Fruit fly (Drosophila melanogaster) whole organism, prepupa: Measurements from ENCODE around the gene Antp.
A peak's percentile ranks its signal among the peaks of the same experiment; 100 is the strongest.

Experiments used
- Blimp-1 ChIP-seq: fragments of 200-800 bp; sonication (Bioruptor generic); optimal IDR thresholded peaks from 3 replicates; lab custom pipeline; 2017; ENCODE audit warnings: missing biosample characterization, missing genetic modification characterization, mild to moderate bottlenecking, moderate library complexity, missing genetic modification reagents
- CG10631 ChIP-seq: fragments of 200-800 bp; sonication (Bioruptor generic); optimal IDR thresholded peaks from 2 replicates; lab custom pipeline; 2016; ENCODE audit warnings: missing biosample characterization, missing genetic modification characterization
- CG10669 ChIP-seq: fragments of 200-800 bp; sonication (Bioruptor generic); optimal IDR thresholded peaks from 3 replicates; lab custom pipeline; 2018; ENCODE audit warnings: missing biosample characterization, mild to moderate bottlenecking, missing genetic modification characterization, moderate library complexity
- CG11294 ChIP-seq: fragments of 200-800 bp; sonication (Bioruptor generic); IDR thresholded peaks from 2 replicates; pipeline ENCODE4 v1.3.6; 2022; ENCODE audit warnings: missing biosample characterization, missing genetic modification characterization
- CG11762 ChIP-seq: fragments of 200-800 bp; sonication (Bioruptor generic); optimal IDR thresholded peaks from 3 replicates; lab custom pipeline; 2016; ENCODE audit warnings: missing biosample characterization, missing genetic modification characterization; ENCODE audit not compliant: insufficient read depth
- CG15336 ChIP-seq: fragments of 200-800 bp; sonication (Bioruptor generic); IDR thresholded peaks from 2 replicates; pipeline ENCODE4 v1.3.6; 2022; ENCODE audit warnings: missing biosample characterization, missing genetic modification characterization
- CG1621 ChIP-seq: fragments of 200-800 bp; sonication (Bioruptor generic); optimal IDR thresholded peaks from 3 replicates; lab custom pipeline; 2018; ENCODE audit warnings: missing biosample characterization, mild to moderate bottlenecking, missing genetic modification characterization
- CG16779 ChIP-seq: fragments of 200-800 bp; sonication (Bioruptor generic); optimal IDR thresholded peaks from 3 replicates; lab custom pipeline; 2017; ENCODE audit warnings: missing biosample characterization, mild to moderate bottlenecking, missing genetic modification characterization
- CG3032 ChIP-seq: fragments of 200-800 bp; optimal IDR thresholded peaks from 2 replicates; lab custom pipeline; 2019; ENCODE audit warnings: missing biosample characterization, mild to moderate bottlenecking, missing genetic modification characterization, moderate library complexity
- CG31627 ChIP-seq: fragments of 200-800 bp; sonication (Bioruptor generic); optimal IDR thresholded peaks from 3 replicates; lab custom pipeline; 2016; ENCODE audit warnings: missing biosample characterization, missing genetic modification characterization
- CG32006 ChIP-seq: fragments of 200-800 bp; sonication (Bioruptor generic); optimal IDR thresholded peaks from 3 replicates; lab custom pipeline; 2017; ENCODE audit warnings: missing biosample characterization, mild to moderate bottlenecking, missing genetic modification characterization
- CG3919 ChIP-seq: fragments of 200-800 bp; sonication (Bioruptor generic); optimal IDR thresholded peaks from 3 replicates; lab custom pipeline; 2016; ENCODE audit warnings: missing biosample characterization, missing genetic modification characterization
- CG4318 ChIP-seq: fragments of 200-800 bp; sonication (Bioruptor generic); optimal IDR thresholded peaks from 3 replicates; lab custom pipeline; 2017; ENCODE audit warnings: missing biosample characterization, mild to moderate bottlenecking, missing genetic modification characterization
- CG6163 ChIP-seq: fragments of 200-800 bp; sonication (Bioruptor generic); IDR thresholded peaks from 3 replicates; pipeline ENCODE4 v1.3.6; 2022; ENCODE audit warnings: missing biosample characterization, missing genetic modification characterization
- CG6276 ChIP-seq: fragments of 200-800 bp; sonication (Bioruptor generic); optimal IDR thresholded peaks from 2 replicates; lab custom pipeline; 2017; ENCODE audit warnings: missing biosample characterization, mild to moderate bottlenecking, missing genetic modification characterization
- CG6792 ChIP-seq: fragments of 200-800 bp; sonication (Bioruptor generic); optimal IDR thresholded peaks from 3 replicates; lab custom pipeline; 2016; ENCODE audit warnings: missing biosample characterization, missing genetic modification characterization
- CG6808 ChIP-seq: fragments of 200-800 bp; sonication (Bioruptor generic); optimal IDR thresholded peaks from 3 replicates; lab custom pipeline; 2017; ENCODE audit warnings: missing biosample characterization, missing genetic modification characterization, mild to moderate bottlenecking, moderate library complexity, missing genetic modification reagents
- CG6854 ChIP-seq: fragments of 200-800 bp; sonication (Bioruptor generic); optimal IDR thresholded peaks from 2 replicates; lab custom pipeline; 2017; ENCODE audit warnings: missing biosample characterization, mild to moderate bottlenecking, missing genetic modification characterization
- CG7368 ChIP-seq: fragments of 200-800 bp; sonication (Bioruptor generic); optimal IDR thresholded peaks from 3 replicates; lab custom pipeline; 2016; ENCODE audit warnings: missing biosample characterization, missing genetic modification characterization
- CG8119 ChIP-seq: fragments of 200-800 bp; sonication (Bioruptor generic); IDR thresholded peaks from 3 replicates; pipeline ENCODE4 v1.3.6; 2022; ENCODE audit warnings: missing biosample characterization, missing genetic modification characterization
- CG8319 ChIP-seq: fragments of 200-800 bp; sonication (Bioruptor generic); optimal IDR thresholded peaks from 3 replicates; lab custom pipeline; 2016; ENCODE audit warnings: missing biosample characterization, missing genetic modification characterization
- CG8632 ChIP-seq: fragments of 200-800 bp; sonication (Bioruptor generic); optimal IDR thresholded peaks from 3 replicates; lab custom pipeline; 2016; ENCODE audit warnings: missing biosample characterization, missing genetic modification characterization
- CG9139 ChIP-seq: fragments of 200-800 bp; sonication (Bioruptor generic); optimal IDR thresholded peaks from 3 replicates; lab custom pipeline; 2017; ENCODE audit warnings: missing biosample characterization, mild to moderate bottlenecking, missing genetic modification characterization
- Eip75B ChIP-seq: fragments of 200-800 bp; sonication (Bioruptor generic); optimal IDR thresholded peaks from 3 replicates; lab custom pipeline; 2016; ENCODE audit warnings: missing biosample characterization, missing genetic modification characterization
- Eip78C ChIP-seq: fragments of 200-800 bp; sonication (Bioruptor generic); peaks from one replicate; lab custom pipeline; 2016; ENCODE audit warnings: missing biosample characterization, missing genetic modification characterization
- Eip93F ChIP-seq: fragments of 200-800 bp; sonication (Bioruptor generic); optimal IDR thresholded peaks from 2 replicates; lab custom pipeline; 2016; ENCODE audit warnings: missing biosample characterization, mild to moderate bottlenecking, missing genetic modification characterization
- Ets21C ChIP-seq: fragments of 200-800 bp; sonication (Bioruptor generic); optimal IDR thresholded peaks from 3 replicates; lab custom pipeline; 2016; ENCODE audit warnings: missing biosample characterization, missing genetic modification characterization
- Gug ChIP-seq: fragments of 200-800 bp; sonication (Bioruptor generic); IDR thresholded peaks from 2 replicates; pipeline ENCODE4 v1.3.6; 2022; ENCODE audit warnings: missing biosample characterization, missing genetic modification characterization
- Hr39 ChIP-seq: fragments of 200-800 bp; sonication (Bioruptor generic); optimal IDR thresholded peaks from 2 replicates; lab custom pipeline; 2016; ENCODE audit warnings: missing biosample characterization, missing genetic modification characterization
- OdsH ChIP-seq: fragments of 200-800 bp; sonication (Bioruptor generic); optimal IDR thresholded peaks from 3 replicates; lab custom pipeline; 2016; ENCODE audit warnings: missing biosample characterization, missing genetic modification characterization
- Smox ChIP-seq: fragments of 200-800 bp; sonication (Bioruptor generic); optimal IDR thresholded peaks from 3 replicates; lab custom pipeline; 2016; ENCODE audit warnings: missing biosample characterization, missing genetic modification characterization
- Sox102F ChIP-seq: fragments of 200-800 bp; sonication (Bioruptor generic); optimal IDR thresholded peaks from 2 replicates; lab custom pipeline; 2016; ENCODE audit warnings: missing biosample characterization, mild to moderate bottlenecking, missing genetic modification characterization
- Sox14 ChIP-seq: fragments of 200-800 bp; sonication (Bioruptor generic); optimal IDR thresholded peaks from 3 replicates; lab custom pipeline; 2016; ENCODE audit warnings: missing biosample characterization, missing genetic modification characterization
- Sox15 ChIP-seq: fragments of 200-800 bp; sonication (Bioruptor generic); optimal IDR thresholded peaks from 3 replicates; lab custom pipeline; 2016; ENCODE audit warnings: missing biosample characterization, missing genetic modification characterization
- achi ChIP-seq: fragments of 200-800 bp; sonication (Bioruptor generic); optimal IDR thresholded peaks from 3 replicates; lab custom pipeline; 2016; ENCODE audit warnings: missing biosample characterization, missing genetic modification characterization
- acj6 ChIP-seq: fragments of 200-800 bp; sonication (Bioruptor generic); optimal IDR thresholded peaks from 3 replicates; lab custom pipeline; 2016; ENCODE audit warnings: missing biosample characterization, missing genetic modification characterization
- dsx ChIP-seq: fragments of 200-800 bp; optimal IDR thresholded peaks from 3 replicates; lab custom pipeline; 2019; ENCODE audit warnings: missing biosample characterization, mild to moderate bottlenecking, missing genetic modification characterization, moderate library complexity; ENCODE audit not compliant: poor library complexity, severe bottlenecking
- fd59A ChIP-seq: fragments of 200-800 bp; sonication (Bioruptor generic); optimal IDR thresholded peaks from 2 replicates; lab custom pipeline; 2017; ENCODE audit warnings: missing biosample characterization, mild to moderate bottlenecking, missing genetic modification characterization, missing genetic modification reagents
- fkh ChIP-seq: fragments of 200-800 bp; sonication (Bioruptor generic); optimal IDR thresholded peaks from 3 replicates; lab custom pipeline; 2017; ENCODE audit warnings: missing biosample characterization, mild to moderate bottlenecking, missing genetic modification characterization, moderate library complexity
- lz ChIP-seq: fragments of 200-800 bp; sonication (Bioruptor generic); optimal IDR thresholded peaks from 3 replicates; lab custom pipeline; 2016; ENCODE audit warnings: missing biosample characterization, missing genetic modification characterization
- net ChIP-seq: fragments of 200-800 bp; sonication (Bioruptor generic); optimal IDR thresholded peaks from 3 replicates; lab custom pipeline; 2016; ENCODE audit warnings: missing biosample characterization, missing genetic modification characterization
- pdm3 ChIP-seq: fragments of 200-800 bp; sonication (Bioruptor generic); optimal IDR thresholded peaks from 3 replicates; lab custom pipeline; 2016; ENCODE audit warnings: missing biosample characterization, missing genetic modification characterization
- salr ChIP-seq, 2 experiments: fragments of 200-800 bp; sonication (Bioruptor generic); optimal IDR thresholded peaks; 3 replicates each; lab custom pipeline; 2016 to 2018; ENCODE audit warnings: missing biosample characterization in 2 of 2, missing genetic modification characterization in 2 of 2, mild to moderate bottlenecking in 1 of 2
- spab ChIP-seq: fragments of 200-800 bp; sonication (Bioruptor generic); optimal IDR thresholded peaks from 2 replicates; lab custom pipeline; 2017; ENCODE audit warnings: missing biosample characterization, mild to moderate bottlenecking, missing genetic modification characterization, missing genetic modification reagents
- svp ChIP-seq: fragments of 200-800 bp; sonication (Bioruptor generic); peaks from one replicate; lab custom pipeline; 2016; ENCODE audit warnings: missing biosample characterization, missing genetic modification characterization
- topi ChIP-seq: fragments of 200-800 bp; sonication (Bioruptor generic); optimal IDR thresholded peaks from 3 replicates; lab custom pipeline; 2016; ENCODE audit warnings: missing biosample characterization, missing genetic modification characterization
- vri ChIP-seq: fragments of 200-800 bp; sonication (Bioruptor generic); optimal IDR thresholded peaks from 3 replicates; lab custom pipeline; 2016; ENCODE audit warnings: missing biosample characterization, mild to moderate bottlenecking, missing genetic modification characterization

Gene Antp

DNA sequence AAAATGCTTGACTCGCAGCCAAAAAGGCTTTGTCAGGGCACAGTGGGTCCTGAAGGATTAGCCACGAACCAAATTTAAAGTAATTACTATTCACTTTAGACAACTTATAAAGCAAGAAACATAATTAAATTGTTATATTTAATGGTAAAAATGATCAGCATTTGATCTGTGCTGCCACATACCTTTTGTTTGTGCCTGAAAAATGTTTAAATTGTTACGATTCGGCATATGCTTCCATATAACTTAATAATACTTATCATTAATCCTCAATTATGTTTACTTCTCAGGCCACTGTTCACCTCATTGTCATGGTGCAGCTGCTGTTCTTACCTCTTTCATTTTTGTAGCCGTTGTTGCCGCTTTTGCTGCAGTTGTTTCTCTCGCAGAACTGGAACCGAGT, 26.2 kb upstream of the Antp start (continued):
- TF ChIP-seq Ets21C (no peak), CG10669 (GFP tag; lab: Kevin White, UChicago) (peak; percentile 60), CG31627 (GFP tag; lab: Kevin White, UChicago) (peak; percentile 21), Hr39 (GFP tag; lab: Kevin White, UChicago) (peak; percentile 21), salr (GFP tag; optimal IDR thresholded peaks at IDR 0.05; lab: Kevin White, UChicago) (peak in 1 of 2 experiments; percentile 21), Eip93F (GFP tag; lab: Kevin White, UChicago) (no peak), vri (GFP tag; lab: Kevin White, UChicago) (no peak), CG8632 (no peak), fd59A (peak; percentile 63), Sox102F (GFP tag; lab: Kevin White, UChicago) (no peak), CG8119 (GFP tag; lab: Robert Waterston, UW) (peak; percentile 29; the same call in 1 of the 3 replicates), CG16779 (tag; lab: Kevin White, UChicago) (no peak), net (GFP tag; lab: Kevin White, UChicago) (peak; percentile 13), CG11762 (GFP tag; lab: Kevin White, UChicago) (no peak), CG7368 (GFP tag; lab: Kevin White, UChicago) (no peak), CG10631 (GFP tag; lab: Kevin White, UChicago) (peak; percentile 44), fkh (GFP tag; lab: Kevin White, UChicago) (no peak), CG4318 (GFP tag; lab: Kevin White, UChicago) (peak; percentile 10), CG32006 (GFP tag; lab: Kevin White, UChicago) (peak; percentile 43), Eip78C (GFP tag; lab: Kevin White, UChicago) (peak; percentile 83), CG3919 (peak; percentile 51), CG11294 (GFP tag; lab: Robert Waterston, UW) (no peak), spab (GFP tag; lab: Kevin White, UChicago) (peak; percentile 37), CG15336 (GFP tag; lab: Robert Waterston, UW) (no peak), CG6276 (no peak), CG6808 (GFP tag; lab: Kevin White, UChicago) (peak; percentile 62), Eip75B (GFP tag; lab: Kevin White, UChicago) (no peak)

DNA sequence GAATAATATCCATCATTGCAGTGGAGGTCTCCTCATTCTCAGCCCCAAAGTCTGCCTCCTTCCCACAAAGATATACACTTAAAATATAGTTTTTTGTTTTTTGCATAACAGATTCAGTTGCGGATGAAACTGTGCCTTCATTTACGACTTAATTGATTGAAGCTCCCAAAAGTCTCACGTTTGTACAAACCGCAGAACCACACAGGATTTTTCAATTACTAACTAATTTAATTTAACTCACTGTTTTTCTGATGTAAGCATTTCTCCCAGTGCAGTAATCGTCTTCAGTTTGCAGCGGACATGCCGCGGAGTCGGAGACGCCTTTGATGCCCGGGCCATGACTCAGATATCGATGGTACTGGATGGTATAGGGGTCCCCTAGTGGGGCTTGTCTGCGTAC, 25.5 kb upstream of the Antp start:
- TF ChIP-seq Hr39 (GFP tag; lab: Kevin White, UChicago): peak; percentile 82
- peak; percentile 73 for TF ChIP-seq svp (GFP tag; lab: Kevin White, UChicago)
- peak; percentile 78 for TF ChIP-seq OdsH (GFP tag; lab: Kevin White, UChicago)
- TF ChIP-seq pdm3 (GFP tag; lab: Kevin White, UChicago): peak; percentile 80
- peak; percentile 81 for TF ChIP-seq CG6792 (GFP tag; lab: Kevin White, UChicago)
- peak; percentile 69 for TF ChIP-seq topi (GFP tag; lab: Kevin White, UChicago)
- peak; percentile 59 for TF ChIP-seq Sox15 (GFP tag; lab: Kevin White, UChicago)
- peak; percentile 96 for TF ChIP-seq Eip78C (GFP tag; lab: Kevin White, UChicago)
- TF ChIP-seq Blimp-1 (GFP tag; lab: Kevin White, UChicago): no peak
- no peak; the same call in none of the 2 replicates for TF ChIP-seq Gug
- peak; percentile 90 for TF ChIP-seq Sox14 (GFP tag; lab: Kevin White, UChicago)
- peak; percentile 86 for TF ChIP-seq acj6
- peak; percentile 84 for TF ChIP-seq achi (GFP tag; lab: Kevin White, UChicago)
- peak; percentile 82 for TF ChIP-seq Smox (GFP tag; lab: Kevin White, UChicago)
- TF ChIP-seq CG4318 (GFP tag; lab: Kevin White, UChicago): peak; percentile 32
- peak; percentile 87 for TF ChIP-seq CG1621 (tag; lab: Kevin White, UChicago)
- TF ChIP-seq CG6808 (GFP tag; lab: Kevin White, UChicago): peak; percentile 24
- peak; percentile 79 for TF ChIP-seq Ets21C
- peak; percentile 52 for TF ChIP-seq CG10669 (GFP tag; lab: Kevin White, UChicago)
- peak; percentile 60 for TF ChIP-seq CG9139 (GFP tag; lab: Kevin White, UChicago)
- TF ChIP-seq fkh (GFP tag; lab: Kevin White, UChicago): no peak
- TF ChIP-seq dsx (GFP tag; lab: Kevin White, UChicago): peak; percentile 85
- TF ChIP-seq CG3919: peak; percentile 61
- TF ChIP-seq Eip75B (GFP tag; lab: Kevin White, UChicago): peak; percentile 87
- TF ChIP-seq CG6854 (GFP tag; lab: Kevin White, UChicago): no peak
- TF ChIP-seq CG10631 (GFP tag; lab: Kevin White, UChicago): peak; percentile 92
- TF ChIP-seq CG8319: peak; percentile 63
- TF ChIP-seq CG3032: peak; percentile 61
- peak; percentile 72 for TF ChIP-seq CG8119 (GFP tag; lab: Robert Waterston, UW)
- peak; percentile 74 for TF ChIP-seq CG32006 (GFP tag; lab: Kevin White, UChicago)
- TF ChIP-seq CG6163 (GFP tag; lab: Robert Waterston, UW): peak; percentile 77
- peak; percentile 86 for TF ChIP-seq fd59A
- peak; percentile 82 for TF ChIP-seq CG31627 (GFP tag; lab: Kevin White, UChicago)
- TF ChIP-seq CG7368 (GFP tag; lab: Kevin White, UChicago): peak; percentile 13
- peak; percentile 28 for TF ChIP-seq CG16779 (tag; lab: Kevin White, UChicago)
- TF ChIP-seq lz (GFP tag; lab: Kevin White, UChicago): peak; percentile 82
- TF ChIP-seq spab (GFP tag; lab: Kevin White, UChicago): peak; percentile 47
- TF ChIP-seq CG15336 (GFP tag; lab: Robert Waterston, UW): no peak
